Worm (Caenorhabditis elegans) whole organism, L1 larva: ENCODE results near the gene ndx-3.
"Not testable (repeated sequence)": the region's sequence is repeated elsewhere in the genome, so short reads cannot be mapped to it uniquely, and the experiment has no call there.

ENCODE experiments used
- alr-1 ChIP-seq: fragments of 200-800 bp; sonication (Bioruptor generic); optimal IDR thresholded peaks from 2 replicates; lab custom pipeline; 2018; ENCODE audit warnings: borderline replicate concordance, mild to moderate bottlenecking, missing genetic modification characterization, missing compliant biosample characterization
- ces-1 ChIP-seq: fragments of 150-350 bp; optimal IDR thresholded peaks from 2 replicates; lab custom pipeline; 2014; ENCODE audit warnings: missing biosample characterization, missing genetic modification reagents, missing genetic modification characterization
- egl-27 ChIP-seq, 2 experiments: fragments of 150-350 bp in 1 of 2; sonication (generic microtip); optimal IDR thresholded peaks; 3 replicates each; lab custom pipeline; 2017 to 2018; ENCODE audit warnings: missing biosample characterization in 2 of 2, missing genetic modification characterization in 2 of 2, missing genetic modification reagents in 2 of 2
- elt-2 ChIP-seq: sonication (generic microtip); optimal IDR thresholded peaks from 2 replicates; lab custom pipeline; 2016; ENCODE audit warnings: missing genetic modification characterization, mild to moderate bottlenecking, inconsistent platforms, missing compliant biosample characterization, missing genetic modification reagents
- nhr-28 ChIP-seq: fragments of 150-350 bp; optimal IDR thresholded peaks from 2 replicates; lab custom pipeline; 2014; ENCODE audit warnings: missing biosample characterization, missing genetic modification characterization
- nhr-76 ChIP-seq: sonication (generic microtip); optimal IDR thresholded peaks from 2 replicates; lab custom pipeline; 2017; ENCODE audit warnings: missing biosample characterization, missing genetic modification characterization
- unc-86 ChIP-seq: sonication (generic microtip); optimal IDR thresholded peaks from 2 replicates; lab custom pipeline; 2016; ENCODE audit warnings: missing genetic modification characterization, missing compliant biosample characterization
- zag-1 ChIP-seq: fragments of 150-350 bp; optimal IDR thresholded peaks from 2 replicates; lab custom pipeline; 2014; ENCODE audit warnings: missing biosample characterization, missing genetic modification characterization

DNA sequence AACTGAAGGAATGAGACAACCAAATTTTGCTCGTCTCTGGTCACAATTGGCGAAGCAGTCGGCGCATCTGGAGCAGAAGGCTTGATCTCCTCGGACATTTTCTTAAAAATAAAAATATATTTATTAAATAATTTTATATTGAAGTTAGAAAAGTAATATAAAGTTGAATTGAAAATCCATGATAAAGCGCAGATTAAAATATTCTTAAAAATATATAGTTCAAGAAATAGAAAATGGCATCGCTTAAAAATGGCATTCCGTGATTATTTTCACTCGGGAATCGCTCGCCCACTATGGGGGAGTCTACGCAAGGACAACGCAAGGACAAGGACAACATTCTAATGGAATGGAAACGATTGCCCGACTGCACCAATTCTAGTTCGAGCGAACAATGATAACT is 49.7 kb upstream of the ndx-3 start, which contains the start of gene sgt-1:
- not testable (repeated sequence) for TF ChIP-seq egl-27 (tag; optimal IDR thresholded peaks at IDR 0.05; lab: Kevin White, UChicago); nhr-28; elt-2; ces-1; unc-86; zag-1 (tag; lab: Kevin White, UChicago); nhr-76; alr-1 (tag; lab: Kevin White, UChicago)
